Fruit fly (Drosophila melanogaster) whole organism, embryonic: ENCODE data around the gene DEF8.

Experiments
- CG10267 ChIP-seq: fragments of 200-800 bp; sonication (Bioruptor generic); optimal IDR thresholded peaks from 2 replicates; lab custom pipeline; 2018; ENCODE audit warnings: missing biosample characterization, mild to moderate bottlenecking, missing genetic modification characterization, moderate library complexity
- CG10959 ChIP-seq: fragments of 200-800 bp; sonication (Bioruptor generic); IDR thresholded peaks from 2 replicates; pipeline ENCODE4 v1.3.6; 2022; ENCODE audit warnings: missing biosample characterization, missing genetic modification characterization
- CG12104 ChIP-seq: fragments of 200-800 bp; sonication (Bioruptor generic); optimal IDR thresholded peaks from 3 replicates; lab custom pipeline; 2016; ENCODE audit warnings: missing biosample characterization, missing genetic modification characterization
- CG13624 ChIP-seq: fragments of 200-800 bp; sonication (Bioruptor generic); optimal IDR thresholded peaks from 2 replicates; lab custom pipeline; 2016; ENCODE audit warnings: missing biosample characterization, missing genetic modification characterization
- CG7271 ChIP-seq: fragments of 200-800 bp; sonication (Bioruptor generic); optimal IDR thresholded peaks from 2 replicates; lab custom pipeline; 2018; ENCODE audit warnings: missing biosample characterization, mild to moderate bottlenecking, missing genetic modification characterization, moderate library complexity
- Ets97D ChIP-seq: fragments of 200-800 bp; sonication (Bioruptor generic); optimal IDR thresholded peaks from 3 replicates; lab custom pipeline; 2016; ENCODE audit warnings: missing biosample characterization, missing genetic modification characterization
- Lpt ChIP-seq: fragments of >200 bp; optimal IDR thresholded peaks from 2 replicates; lab custom pipeline; 2018; ENCODE audit warnings: missing biosample characterization, missing genetic modification characterization
- chif ChIP-seq, 2 experiments: fragments of 200-800 bp; sonication (Bioruptor generic); optimal IDR thresholded peaks; 3 replicates each; lab custom pipeline; 2016; ENCODE audit warnings: missing biosample characterization in 2 of 2, missing genetic modification characterization in 2 of 2
- dati ChIP-seq: fragments of 200-800 bp; sonication (Bioruptor generic); IDR thresholded peaks from 2 replicates; pipeline ENCODE4 v1.3.6; 2022; ENCODE audit warnings: missing biosample characterization, missing genetic modification characterization
- gcm2 ChIP-seq: fragments of 200-800 bp; sonication (Bioruptor generic); optimal IDR thresholded peaks from 2 replicates; lab custom pipeline; 2016; ENCODE audit warnings: missing biosample characterization, missing genetic modification characterization
- nerfin-2 ChIP-seq: fragments of 200-800 bp; sonication (Bioruptor generic); IDR thresholded peaks from 2 replicates; pipeline ENCODE4 v1.3.6; 2022; ENCODE audit warnings: missing biosample characterization, missing genetic modification characterization; ENCODE audit not compliant: partially characterized antibody
- ttk ChIP-seq: fragments of 200-800 bp; sonication (Bioruptor generic); IDR thresholded peaks from 2 replicates; pipeline ENCODE4 v2.1.2; 2022; ENCODE audit warnings: missing biosample characterization, missing genetic modification characterization
- tup ChIP-seq: fragments of 200-800 bp; sonication (Bioruptor generic); optimal IDR thresholded peaks from 2 replicates; lab custom pipeline; 2016; ENCODE audit warnings: missing biosample characterization, mild to moderate bottlenecking, missing genetic modification characterization, moderate library complexity

DNA sequence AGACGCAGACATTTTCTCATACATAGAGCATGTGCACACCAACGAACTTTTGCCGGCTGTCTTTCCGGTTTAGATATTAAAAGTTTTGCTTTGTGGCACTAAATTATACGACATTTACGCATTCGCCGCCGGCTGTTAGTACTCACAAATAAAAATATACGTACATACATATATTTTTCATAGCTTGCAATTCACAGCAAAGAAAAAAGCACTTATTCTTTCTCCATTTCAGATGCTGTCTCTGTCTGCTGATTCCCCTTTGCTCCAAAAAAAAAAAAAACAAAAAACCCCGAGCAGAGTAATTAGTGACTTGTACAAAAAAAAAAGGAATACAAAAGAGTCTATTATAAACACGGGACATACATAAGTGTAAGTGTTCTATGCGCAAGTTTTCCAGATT lies 45.4 kb downstream of the DEF8 start, which contains the start of gene CAH2:
- TF ChIP-seq CG13624: no peak
- no peak for TF ChIP-seq tup (GFP tag; lab: Kevin White, UChicago)
- no peak for TF ChIP-seq nerfin-2 (GFP tag; lab: Robert Waterston, UW)
- no peak for TF ChIP-seq CG7271 (tag; lab: Kevin White, UChicago)
- no peak for TF ChIP-seq Lpt (GFP tag; lab: Kevin White, UChicago)
- no peak for TF ChIP-seq CG10267 (tag; lab: Kevin White, UChicago)
- no peak for TF ChIP-seq CG12104 (GFP tag; lab: Kevin White, UChicago)
- no peak for TF ChIP-seq gcm2 (GFP tag; lab: Kevin White, UChicago)
- TF ChIP-seq dati: no peak
- TF ChIP-seq ttk: no peak
- no peak for TF ChIP-seq chif (GFP tag; optimal IDR thresholded peaks at IDR 0.05; lab: Kevin White, UChicago)
- TF ChIP-seq CG10959 (GFP tag; lab: Robert Waterston, UW): no peak
- TF ChIP-seq Ets97D (GFP tag; lab: Kevin White, UChicago): no peak
